Worm (Caenorhabditis elegans) whole organism, L4 larva: ENCODE results near the gene cnk-1.

Experiments used
- D1046.2 ChIP-seq: fragments of 200-800 bp; sonication (Bioruptor generic); IDR thresholded peaks from 2 replicates; pipeline ENCODE4 v1.3.6; 2022; ENCODE audit warnings: missing genetic modification characterization, missing compliant biosample characterization
- F37D6.2 ChIP-seq: sonication (generic microtip); optimal IDR thresholded peaks from 2 replicates; lab custom pipeline; 2016; ENCODE audit warnings: mild to moderate bottlenecking, missing genetic modification characterization, missing compliant biosample characterization
- R02D3.7 ChIP-seq: fragments of 150-350 bp; sonication (generic microtip); optimal IDR thresholded peaks from 3 replicates; lab custom pipeline; 2014; ENCODE audit warnings: missing biosample characterization, missing genetic modification characterization
- T26A8.4 ChIP-seq: fragments of 200-800 bp; sonication (Bioruptor generic); IDR thresholded peaks from 2 replicates; pipeline ENCODE4 v1.3.6; 2022; ENCODE audit warnings: missing genetic modification characterization, missing compliant biosample characterization
- Y48G9A.11 ChIP-seq: fragments of 200-800 bp; sonication (Bioruptor generic); IDR thresholded peaks from 2 replicates; pipeline ENCODE4 v1.3.6; 2022; ENCODE audit warnings: missing genetic modification reagents, missing genetic modification characterization, missing compliant biosample characterization
- ZK337.2 ChIP-seq: fragments of 200-800 bp; sonication (Bioruptor generic); IDR thresholded peaks from 2 replicates; pipeline ENCODE4 v1.3.6; 2022; ENCODE audit warnings: missing genetic modification reagents, missing genetic modification characterization, missing compliant biosample characterization
- ama-1 ChIP-seq: fragments of 150-350 bp; optimal IDR thresholded peaks from 2 replicates; lab custom pipeline; 2014; ENCODE audit warnings: inconsistent platforms, mixed read lengths
- arid-1 ChIP-seq: fragments of 200-800 bp; sonication (Bioruptor generic); conservative IDR thresholded peaks from 2 replicates; pipeline ENCODE4 v1.3.6; 2022; ENCODE audit warnings: missing genetic modification reagents, missing genetic modification characterization, missing compliant biosample characterization
- attf-4 ChIP-seq: sonication (generic microtip); optimal IDR thresholded peaks from 3 replicates; lab custom pipeline; 2017; ENCODE audit warnings: missing biosample characterization, missing genetic modification characterization
- ceh-28 ChIP-seq: fragments of 150-350 bp; optimal IDR thresholded peaks from 2 replicates; lab custom pipeline; 2014; ENCODE audit warnings: missing biosample characterization, missing genetic modification reagents, missing genetic modification characterization
- ceh-82 ChIP-seq: sonication (generic microtip); optimal IDR thresholded peaks from 2 replicates; lab custom pipeline; 2017; ENCODE audit warnings: missing biosample characterization, missing genetic modification characterization
- ces-1 ChIP-seq: fragments of 150-350 bp; sonication (generic microtip); optimal IDR thresholded peaks from 4 replicates; lab custom pipeline; 2014; ENCODE audit warnings: missing biosample characterization, missing genetic modification reagents, missing genetic modification characterization
- daf-19 ChIP-seq: fragments of 200-800 bp; sonication (Bioruptor generic); conservative IDR thresholded peaks from 2 replicates; pipeline ENCODE4 v1.3.6; 2022; ENCODE audit warnings: missing genetic modification characterization, missing compliant biosample characterization
- daf-8 ChIP-seq: fragments of 200-800 bp; sonication (Bioruptor generic); IDR thresholded peaks from 2 replicates; pipeline ENCODE4 v1.3.6; 2022; ENCODE audit warnings: missing genetic modification characterization, missing compliant biosample characterization
- dpl-1 ChIP-seq: fragments of 150-350 bp; optimal IDR thresholded peaks from 2 replicates; lab custom pipeline; 2014; ENCODE audit warnings: missing biosample characterization, missing genetic modification reagents, missing genetic modification characterization
- dve-1 ChIP-seq: sonication (generic microtip); optimal IDR thresholded peaks from 2 replicates; lab custom pipeline; 2017; ENCODE audit warnings: antibody characterized with exemption, mild to moderate bottlenecking, missing genetic modification characterization, missing compliant biosample characterization; ENCODE audit not compliant: insufficient read depth
- egl-27 ChIP-seq: sonication (generic microtip); optimal IDR thresholded peaks from 3 replicates; lab custom pipeline; 2017; ENCODE audit warnings: missing biosample characterization, missing genetic modification reagents, missing genetic modification characterization
- egl-43 ChIP-seq: fragments of 200-800 bp; sonication (Bioruptor generic); IDR thresholded peaks from 2 replicates; pipeline ENCODE4 v1.3.6; 2022; ENCODE audit warnings: missing genetic modification reagents, missing genetic modification characterization, missing compliant biosample characterization
- fos-1 ChIP-seq: fragments of 150-350 bp; optimal IDR thresholded peaks from 2 replicates; lab custom pipeline; 2014; ENCODE audit warnings: missing biosample characterization, missing genetic modification characterization
- gei-8 ChIP-seq: fragments of 200-800 bp; sonication (Bioruptor generic); optimal IDR thresholded peaks from 2 replicates; lab custom pipeline; 2018; ENCODE audit warnings: mild to moderate bottlenecking, missing genetic modification characterization, missing compliant biosample characterization
- hif-1 ChIP-seq, 2 experiments: sonication (generic microtip); optimal IDR thresholded peaks; 2 replicates each; lab custom pipeline; 2016 to 2017; ENCODE audit warnings: missing compliant biosample characterization in 2 of 2, missing genetic modification characterization in 2 of 2, missing genetic modification reagents in 2 of 2, missing genotype in 2 of 2, mild to moderate bottlenecking in 1 of 2
- hlh-30 ChIP-seq: sonication (generic microtip); optimal IDR thresholded peaks from 2 replicates; lab custom pipeline; 2017; ENCODE audit warnings: antibody characterized with exemption, mild to moderate bottlenecking, missing genetic modification characterization, missing compliant biosample characterization; ENCODE audit not compliant: insufficient read depth
- hmg-1.1 ChIP-seq: fragments of 200-800 bp; sonication (Bioruptor generic); IDR thresholded peaks from 2 replicates; pipeline ENCODE4 v1.3.6; 2022; ENCODE audit warnings: missing genetic modification reagents, missing genetic modification characterization, missing compliant biosample characterization
- lim-7 ChIP-seq: fragments of 200-800 bp; sonication (Bioruptor generic); IDR thresholded peaks from 2 replicates; pipeline ENCODE4 v1.3.6; 2022; ENCODE audit warnings: missing genetic modification characterization, missing compliant biosample characterization
- lin-13 ChIP-seq: fragments of 150-350 bp; optimal IDR thresholded peaks from 2 replicates; lab custom pipeline; 2014; ENCODE audit warnings: missing biosample characterization, missing genetic modification reagents, missing genetic modification characterization
- lin-38 ChIP-seq: fragments of 200-800 bp; sonication (Bioruptor generic); IDR thresholded peaks from 2 replicates; pipeline ENCODE4 v1.3.6; 2022; ENCODE audit warnings: missing genetic modification reagents, missing genetic modification characterization, missing compliant biosample characterization
- lsy-2 ChIP-seq, 2 experiments: fragments of 150-350 bp in 1 of 2; sonication (generic microtip) in 1 of 2; optimal IDR thresholded peaks; 2 replicates each; lab custom pipeline; 2014 to 2017; ENCODE audit warnings: missing biosample characterization in 2 of 2, missing genetic modification characterization in 2 of 2
- madf-5 ChIP-seq, 2 experiments: fragments of 200-800 bp; sonication (Bioruptor generic); IDR thresholded peaks; 2 replicates each; pipeline ENCODE4 v1.3.6; 2022; ENCODE audit warnings: missing compliant biosample characterization in 2 of 2, missing genetic modification characterization in 2 of 2
- mep-1 ChIP-seq: fragments of 150-350 bp; sonication (generic microtip); optimal IDR thresholded peaks from 3 replicates; lab custom pipeline; 2014; ENCODE audit warnings: missing biosample characterization, missing genetic modification characterization
- mes-2 ChIP-seq: sonication (generic microtip); optimal IDR thresholded peaks from 2 replicates; lab custom pipeline; 2016; ENCODE audit warnings: missing genotype, mild to moderate bottlenecking, missing genetic modification characterization, missing compliant biosample characterization; ENCODE audit not compliant: poor library complexity, severe bottlenecking
- mxl-3 ChIP-seq: fragments of 200-800 bp; sonication (Bioruptor generic); optimal IDR thresholded peaks from 2 replicates; lab custom pipeline; 2018; ENCODE audit warnings: mild to moderate bottlenecking, missing genetic modification characterization, missing compliant biosample characterization
- nhr-102 ChIP-seq: sonication (generic microtip); optimal IDR thresholded peaks from 2 replicates; lab custom pipeline; 2016; ENCODE audit warnings: mild to moderate bottlenecking, missing genetic modification characterization, moderate library complexity, missing compliant biosample characterization
- nhr-11 ChIP-seq: fragments of 150-350 bp; optimal IDR thresholded peaks from 2 replicates; lab custom pipeline; 2014; ENCODE audit warnings: missing biosample characterization, missing genetic modification characterization
- nhr-111 ChIP-seq: fragments of 200-800 bp; sonication (Bioruptor generic); optimal IDR thresholded peaks from 2 replicates; lab custom pipeline; 2018; ENCODE audit warnings: mild to moderate bottlenecking, missing genetic modification characterization, missing compliant biosample characterization
- nhr-25 ChIP-seq: sonication (generic microtip); optimal IDR thresholded peaks from 2 replicates; lab custom pipeline; 2017; ENCODE audit warnings: missing genetic modification characterization, mild to moderate bottlenecking, missing compliant biosample characterization, antibody characterized with exemption, moderate library complexity, borderline replicate concordance; ENCODE audit not compliant: insufficient read depth
- nhr-41 ChIP-seq: fragments of 200-800 bp; sonication (Bioruptor generic); IDR thresholded peaks from 2 replicates; pipeline ENCODE4 v1.3.6; 2022; ENCODE audit warnings: missing genetic modification reagents, missing genetic modification characterization, missing compliant biosample characterization
- nhr-42 ChIP-seq: fragments of 200-800 bp; sonication (Bioruptor generic); IDR thresholded peaks from 2 replicates; pipeline ENCODE4 v1.3.6; 2022; ENCODE audit warnings: missing genetic modification characterization, missing compliant biosample characterization
- pha-4 ChIP-seq, 2 experiments: fragments of 150-350 bp in 1 of 2; fragments of 200-800 bp in 1 of 2; sonication (Bioruptor generic) in 1 of 2; IDR thresholded peaks in 1 of 2; optimal IDR thresholded peaks in 1 of 2; 2 replicates each; pipeline versions ENCODE4 v1.3.6 to Lab custom; 2014 to 2022; ENCODE audit warnings: missing genetic modification characterization in 2 of 2, missing genetic modification reagents in 2 of 2, missing biosample characterization in 1 of 2, missing compliant biosample characterization in 1 of 2
- rbr-2 ChIP-seq: sonication (generic microtip); optimal IDR thresholded peaks from 2 replicates; lab custom pipeline; 2016; ENCODE audit warnings: missing genotype, missing genetic modification characterization, missing compliant biosample characterization
- sdz-12 ChIP-seq: fragments of 200-800 bp; sonication (Bioruptor generic); optimal IDR thresholded peaks from 2 replicates; lab custom pipeline; 2018; ENCODE audit warnings: mild to moderate bottlenecking, missing genetic modification characterization, missing compliant biosample characterization
- snpc-1.2 ChIP-seq: fragments of 200-800 bp; sonication (Bioruptor generic); IDR thresholded peaks from 2 replicates; pipeline ENCODE4 v1.3.6; 2022; ENCODE audit warnings: missing genetic modification reagents, missing genetic modification characterization, missing compliant biosample characterization
- spr-1 ChIP-seq: sonication (generic microtip); optimal IDR thresholded peaks from 2 replicates; lab custom pipeline; 2016; ENCODE audit warnings: mild to moderate bottlenecking, missing genetic modification characterization, missing compliant biosample characterization
- spr-3 ChIP-seq: fragments of 200-800 bp; sonication (Bioruptor generic); optimal IDR thresholded peaks from 2 replicates; lab custom pipeline; 2018; ENCODE audit warnings: mild to moderate bottlenecking, missing genetic modification characterization, missing compliant biosample characterization
- tag-97 ChIP-seq: fragments of 200-800 bp; sonication (Bioruptor generic); IDR thresholded peaks from 2 replicates; pipeline ENCODE4 v1.3.6; 2022; ENCODE audit warnings: missing genetic modification characterization, missing compliant biosample characterization
- unc-39 ChIP-seq: sonication (generic microtip); optimal IDR thresholded peaks from 2 replicates; lab custom pipeline; 2017; ENCODE audit warnings: missing biosample characterization, missing genetic modification characterization
- unc-62 ChIP-seq, 3 experiments: fragments of 150-350 bp in 1 of 3; sonication (generic microtip); optimal IDR thresholded peaks in 2 of 3; peaks in 1 of 3; 1 replicate in 1 of 3; 2 replicates in 2 of 3; lab custom pipeline; 2014 to 2017; ENCODE audit warnings: missing biosample characterization in 3 of 3, missing genetic modification characterization in 3 of 3, missing genetic modification reagents in 3 of 3, missing genotype in 1 of 3
- zfp-2 ChIP-seq: sonication (generic microtip); optimal IDR thresholded peaks from 2 replicates; lab custom pipeline; 2016; ENCODE audit warnings: mild to moderate bottlenecking, missing genetic modification characterization, missing compliant biosample characterization
- zip-11 ChIP-seq: fragments of 200-800 bp; sonication (Bioruptor generic); IDR thresholded peaks from 2 replicates; pipeline ENCODE4 v1.3.6; 2022; ENCODE audit warnings: missing genetic modification characterization, missing compliant biosample characterization
- zip-2 ChIP-seq: fragments of 150-350 bp; optimal IDR thresholded peaks from 2 replicates; lab custom pipeline; 2014; ENCODE audit warnings: missing biosample characterization, missing genetic modification characterization
- ztf-7 ChIP-seq: fragments of 150-350 bp; optimal IDR thresholded peaks from 2 replicates; lab custom pipeline; 2014; ENCODE audit warnings: missing biosample characterization, missing genetic modification characterization

Gene cnk-1

DNA sequence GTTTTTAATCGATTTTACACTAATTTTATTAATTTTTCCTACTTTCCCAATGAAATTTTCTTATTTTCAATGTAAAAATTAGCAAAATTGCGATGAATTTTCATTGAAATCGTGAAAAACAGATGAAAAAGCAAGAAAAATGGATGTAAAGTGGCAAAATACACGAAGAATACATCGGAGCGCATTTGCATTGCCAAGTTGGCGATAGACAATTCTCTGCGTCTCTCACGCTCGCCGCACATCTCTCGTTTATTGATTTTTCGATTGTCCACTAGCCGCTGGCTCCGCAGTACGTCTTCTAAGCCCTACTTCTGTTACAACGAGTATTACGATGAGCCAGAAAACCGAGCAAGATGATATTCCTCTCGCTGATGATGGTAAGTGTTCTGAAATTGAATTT, 47.7 kb downstream of the cnk-1 start, which contains the start of gene unc-69 (continued):
- TF ChIP-seq pha-4 (GFP tag; IDR thresholded peaks at IDR 0.05; lab: Robert Waterston, UW) (no peak), pha-4 (tag; optimal IDR thresholded peaks at IDR 0.05; lab: Kevin White, UChicago) (peak; percentile 7), daf-8 (GFP tag; lab: Robert Waterston, UW) (no peak), attf-4 (tag; lab: Kevin White, UChicago) (no peak), ces-1 (GFP tag; lab: Kevin White, UChicago) (no peak), spr-1 (tag; lab: Kevin White, UChicago) (no peak), hif-1 (tag; optimal IDR thresholded peaks at IDR 0.05; lab: Kevin White, UChicago) (peak in 1 of 2 experiments; percentile 44), daf-19 (GFP tag; lab: Robert Waterston, UW) (no peak), hmg-1.1 (peak; percentile 70), ceh-82 (tag; lab: Kevin White, UChicago) (no peak), zfp-2 (tag; lab: Kevin White, UChicago) (no peak), spr-3 (GFP tag; lab: Kevin White, UChicago) (no peak), lin-38 (GFP tag; lab: Robert Waterston, UW) (peak; percentile 93), snpc-1.2 (no peak), ztf-7 (tag; lab: Kevin White, UChicago) (no peak), dpl-1 (peak; percentile 45), R02D3.7 (tag; lab: Kevin White, UChicago) (no peak), nhr-102 (no peak), ceh-28 (tag; lab: Kevin White, UChicago) (peak; percentile 69), rbr-2 (peak; percentile 60), lim-7 (GFP tag; lab: Robert Waterston, UW) (no peak), mep-1 (tag; lab: Kevin White, UChicago) (peak; percentile 29), F37D6.2 (tag; lab: Kevin White, UChicago) (peak; percentile 26), nhr-42 (GFP tag; lab: Robert Waterston, UW) (no peak), nhr-11 (tag; lab: Kevin White, UChicago) (no peak), nhr-111 (GFP tag; lab: Kevin White, UChicago) (no peak), mxl-3 (GFP tag; lab: Kevin White, UChicago) (no peak), D1046.2 (no peak), nhr-25 (tag; lab: Kevin White, UChicago) (no peak), zip-2 (no peak), sdz-12 (GFP tag; lab: Kevin White, UChicago) (no peak), tag-97 (GFP tag; lab: Robert Waterston, UW) (no peak), madf-5 (GFP tag; IDR thresholded peaks at IDR 0.05; lab: Robert Waterston, UW) (no peak), egl-27 (tag; lab: Kevin White, UChicago) (no peak), fos-1 (tag; lab: Kevin White, UChicago) (no peak), zip-11 (GFP tag; lab: Robert Waterston, UW) (no peak), Y48G9A.11 (GFP tag; lab: Robert Waterston, UW) (no peak), ZK337.2 (GFP tag; lab: Robert Waterston, UW) (no peak), gei-8 (GFP tag; lab: Kevin White, UChicago) (no peak), hlh-30 (peak; percentile 61), egl-43 (GFP tag; lab: Robert Waterston, UW) (no peak), unc-39 (no peak), nhr-41 (no peak), ama-1 (no peak), mes-2 (tag; lab: Kevin White, UChicago) (peak; percentile 71), lsy-2 (tag; optimal IDR thresholded peaks at IDR 0.05; lab: Kevin White, UChicago) (peak in 1 of 2 experiments; percentile 79), dve-1 (tag; lab: Kevin White, UChicago) (no peak), T26A8.4 (no peak), unc-62 (GFP tag; optimal IDR thresholded peaks at IDR 0.05 in 1 of 2; lab: Kevin White, UChicago) (no peak), unc-62 (tag; optimal IDR thresholded peaks at IDR 0.05; lab: Kevin White, UChicago) (no peak), lin-13 (GFP tag; lab: Kevin White, UChicago) (peak; percentile 45), arid-1 (GFP tag; lab: Robert Waterston, UW) (no peak)
